Fruit fly (Drosophila melanogaster) whole organism, adult: ENCODE results near the gene Cdk8.

ENCODE experiments used
- CG11617 ChIP-seq: fragments of 200-800 bp; sonication (Bioruptor generic); optimal IDR thresholded peaks from 2 replicates; lab custom pipeline; 2017; ENCODE audit warnings: mild to moderate bottlenecking, missing biosample characterization, missing genetic modification reagents, missing genetic modification characterization
- CG12768 ChIP-seq: fragments of 200-800 bp; sonication (Bioruptor generic); optimal IDR thresholded peaks from 2 replicates; lab custom pipeline; 2017; ENCODE audit warnings: missing biosample characterization, missing genetic modification characterization, mild to moderate bottlenecking, moderate library complexity, missing genetic modification reagents
- CG14711 ChIP-seq: fragments of 200-800 bp; sonication (Bioruptor generic); optimal IDR thresholded peaks from 2 replicates; lab custom pipeline; 2018; ENCODE audit warnings: missing biosample characterization, mild to moderate bottlenecking, missing genetic modification characterization, moderate library complexity
- CG1620 ChIP-seq: fragments of 200-800 bp; sonication (Bioruptor generic); optimal IDR thresholded peaks from 2 replicates; lab custom pipeline; 2016; ENCODE audit warnings: missing biosample characterization, missing genetic modification characterization
- CG33017 ChIP-seq: fragments of 200-800 bp; sonication (Bioruptor generic); optimal IDR thresholded peaks from 2 replicates; lab custom pipeline; 2018; ENCODE audit warnings: missing biosample characterization, mild to moderate bottlenecking, missing genetic modification characterization, moderate library complexity
- CG5204 ChIP-seq: fragments of 200-800 bp; sonication (Bioruptor generic); optimal IDR thresholded peaks from 2 replicates; lab custom pipeline; 2016; ENCODE audit warnings: missing biosample characterization, missing genetic modification characterization
- CG7101 ChIP-seq: fragments of 200-800 bp; sonication (Bioruptor generic); optimal IDR thresholded peaks from 2 replicates; lab custom pipeline; 2018; ENCODE audit warnings: missing biosample characterization, mild to moderate bottlenecking, missing genetic modification characterization, moderate library complexity
- Clk ChIP-seq: fragments of 200-800 bp; sonication (Bioruptor generic); optimal IDR thresholded peaks from 2 replicates; lab custom pipeline; 2017; ENCODE audit warnings: missing biosample characterization, missing genetic modification characterization
- Mnt ChIP-seq: fragments of 200-800 bp; sonication (Bioruptor generic); optimal IDR thresholded peaks from 2 replicates; lab custom pipeline; 2016; ENCODE audit warnings: missing biosample characterization, mild to moderate bottlenecking, missing genetic modification characterization
- bab1 ChIP-seq: fragments of 200-800 bp; sonication (Bioruptor generic); optimal IDR thresholded peaks from 3 replicates; lab custom pipeline; 2019; ENCODE audit warnings: missing biosample characterization, mild to moderate bottlenecking, missing genetic modification characterization, moderate library complexity
- cic ChIP-seq: fragments of 200-800 bp; sonication (Bioruptor generic); optimal IDR thresholded peaks from 2 replicates; lab custom pipeline; 2017; ENCODE audit warnings: missing biosample characterization, mild to moderate bottlenecking, missing genetic modification characterization, moderate library complexity
- cnc ChIP-seq, 2 experiments: fragments of >200 bp; optimal IDR thresholded peaks; 2 replicates each; lab custom pipeline; 2017
- kay ChIP-seq: fragments of 200-800 bp; sonication (Bioruptor generic); peaks from one replicate; lab custom pipeline; 2016; ENCODE audit warnings: missing biosample characterization, missing genetic modification characterization, borderline replicate concordance
- ovo ChIP-seq: fragments of 200-800 bp; sonication (Bioruptor generic); optimal IDR thresholded peaks from 2 replicates; lab custom pipeline; 2016; ENCODE audit warnings: missing biosample characterization, missing genetic modification characterization

DNA sequence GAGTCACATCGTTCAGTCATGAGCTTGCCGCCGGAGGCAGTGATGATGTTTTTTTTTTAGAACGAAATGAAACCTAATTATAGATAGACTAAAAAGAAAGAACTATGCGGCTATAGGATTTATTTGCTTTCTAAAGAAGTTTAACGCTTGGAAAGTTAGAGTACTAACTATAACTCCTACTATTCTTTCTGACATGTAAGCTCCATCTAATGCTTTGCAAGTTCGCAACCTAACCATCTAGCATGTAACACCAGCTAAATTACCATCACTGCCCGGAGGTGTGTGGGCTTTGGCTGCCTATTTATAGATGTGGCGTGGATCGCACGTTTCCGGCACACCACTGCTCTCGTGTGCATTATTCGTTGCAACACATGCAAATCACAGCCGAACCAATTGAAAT is 3.6 kb upstream of the Cdk8 start:
- TF ChIP-seq Mnt (GFP tag; lab: Kevin White, UChicago) (no peak), CG14711 (tag; lab: Kevin White, UChicago) (no peak), CG33017 (no peak), CG7101 (tag; lab: Kevin White, UChicago) (no peak), ovo (GFP tag; lab: Kevin White, UChicago) (no peak), CG1620 (no peak), bab1 (GFP tag; lab: Kevin White, UChicago) (no peak), CG5204 (no peak), kay (GFP tag; lab: Kevin White, UChicago) (no peak), Clk (GFP tag; lab: Kevin White, UChicago) (no peak), CG11617 (GFP tag; lab: Kevin White, UChicago) (no peak), cic (no peak), cnc (optimal IDR thresholded peaks at IDR 0.05; lab: Kevin White, UChicago) (no peak), CG12768 (GFP tag; lab: Kevin White, UChicago) (no peak)
